Fruit fly (Drosophila melanogaster) whole organism, embryonic: ENCODE data around the gene PAPLA1.
A peak's percentile ranks its signal among the peaks of the same experiment; 100 is the strongest.

Experiments used
- Abd-B ChIP-seq: fragments of 200-800 bp; sonication (Bioruptor generic); optimal IDR thresholded peaks from 2 replicates; lab custom pipeline; 2018; ENCODE audit warnings: missing biosample characterization, mild to moderate bottlenecking, missing genetic modification characterization, moderate library complexity
- CG10274 ChIP-seq: fragments of 200-800 bp; sonication (Bioruptor generic); optimal IDR thresholded peaks from 3 replicates; lab custom pipeline; 2017; ENCODE audit warnings: missing biosample characterization, mild to moderate bottlenecking, missing genetic modification characterization
- CG10366 ChIP-seq: fragments of 200-800 bp; sonication (Bioruptor generic); IDR thresholded peaks from 2 replicates; pipeline ENCODE4 v1.3.6; 2022; ENCODE audit warnings: missing biosample characterization, missing genetic modification characterization
- CG10462 ChIP-seq: fragments of 200-800 bp; sonication (Bioruptor generic); optimal IDR thresholded peaks from 2 replicates; lab custom pipeline; 2016; ENCODE audit warnings: missing biosample characterization, missing genetic modification characterization
- CG10543 ChIP-seq: fragments of 200-800 bp; sonication (Bioruptor generic); optimal IDR thresholded peaks from 3 replicates; lab custom pipeline; 2017; ENCODE audit warnings: missing biosample characterization, mild to moderate bottlenecking, missing genetic modification characterization, moderate library complexity
- CG10565 ChIP-seq: fragments of 200-800 bp; sonication (Bioruptor generic); optimal IDR thresholded peaks from 3 replicates; lab custom pipeline; 2016; ENCODE audit warnings: missing biosample characterization, mild to moderate bottlenecking, missing genetic modification characterization
- CG11247 ChIP-seq: fragments of 200-800 bp; sonication (Bioruptor generic); IDR thresholded peaks from 2 replicates; pipeline ENCODE4 v1.3.6; 2022; ENCODE audit warnings: missing biosample characterization, missing genetic modification characterization
- CG11456 ChIP-seq: fragments of 200-800 bp; sonication (Bioruptor generic); IDR thresholded peaks from 3 replicates; pipeline ENCODE4 v1.3.6; 2022; ENCODE audit warnings: missing biosample characterization, missing genetic modification characterization
- CG12155 ChIP-seq: fragments of 200-800 bp; sonication (Bioruptor generic); optimal IDR thresholded peaks from 3 replicates; lab custom pipeline; 2016; ENCODE audit warnings: missing biosample characterization, missing genetic modification characterization
- CG12769 ChIP-seq: fragments of 200-800 bp; sonication (Bioruptor generic); optimal IDR thresholded peaks from 2 replicates; lab custom pipeline; 2019; ENCODE audit warnings: missing biosample characterization, mild to moderate bottlenecking, missing genetic modification characterization, moderate library complexity
- CG13424 ChIP-seq: fragments of 200-800 bp; sonication (Bioruptor generic); optimal IDR thresholded peaks from 2 replicates; lab custom pipeline; 2019; ENCODE audit warnings: missing biosample characterization, mild to moderate bottlenecking, missing genetic modification characterization, moderate library complexity
- CG14050 ChIP-seq: fragments of 200-800 bp; sonication (Bioruptor generic); IDR thresholded peaks from 3 replicates; pipeline ENCODE4 v1.3.6; 2022; ENCODE audit warnings: missing biosample characterization, missing genetic modification characterization
- CG17359 ChIP-seq: fragments of 200-800 bp; sonication (Bioruptor generic); optimal IDR thresholded peaks from 3 replicates; lab custom pipeline; 2018; ENCODE audit warnings: missing biosample characterization, mild to moderate bottlenecking, missing genetic modification characterization, moderate library complexity
- CG1832 ChIP-seq: fragments of 200-800 bp; sonication (Bioruptor generic); optimal IDR thresholded peaks from 2 replicates; lab custom pipeline; 2017; ENCODE audit warnings: missing biosample characterization, mild to moderate bottlenecking, missing genetic modification characterization, inconsistent platforms
- CG2116 ChIP-seq: fragments of 200-800 bp; sonication (Bioruptor generic); optimal IDR thresholded peaks from 3 replicates; lab custom pipeline; 2018; ENCODE audit warnings: missing biosample characterization, mild to moderate bottlenecking, missing genetic modification characterization
- CG31441 ChIP-seq: fragments of 200-800 bp; sonication (Bioruptor generic); IDR thresholded peaks from 2 replicates; pipeline ENCODE4 v1.3.6; 2022; ENCODE audit warnings: missing biosample characterization, missing genetic modification characterization
- CG3163 ChIP-seq: fragments of 200-800 bp; sonication (Bioruptor generic); optimal IDR thresholded peaks from 3 replicates; lab custom pipeline; 2016; ENCODE audit warnings: missing biosample characterization, missing genetic modification characterization
- CG4360 ChIP-seq: fragments of 200-800 bp; sonication (Bioruptor generic); IDR thresholded peaks from 2 replicates; pipeline ENCODE4 v1.3.6; 2022; ENCODE audit warnings: missing biosample characterization, missing genetic modification characterization
- CG43689 ChIP-seq: fragments of 200-800 bp; sonication (Bioruptor generic); IDR thresholded peaks from 2 replicates; pipeline ENCODE4 v1.3.6; 2022; ENCODE audit warnings: missing biosample characterization, missing genetic modification characterization
- CG6683 ChIP-seq: fragments of 200-800 bp; sonication (Bioruptor generic); optimal IDR thresholded peaks from 2 replicates; lab custom pipeline; 2017; ENCODE audit warnings: missing biosample characterization, mild to moderate bottlenecking, missing genetic modification characterization, missing genetic modification reagents
- CG6854 ChIP-seq: fragments of 200-800 bp; sonication (Bioruptor generic); optimal IDR thresholded peaks from 3 replicates; lab custom pipeline; 2017; ENCODE audit warnings: missing biosample characterization, mild to moderate bottlenecking, missing genetic modification characterization
- CG7372 ChIP-seq: fragments of 200-800 bp; sonication (Bioruptor generic); IDR thresholded peaks from 2 replicates; pipeline ENCODE4 v1.3.6; 2022; ENCODE audit warnings: missing biosample characterization, missing genetic modification characterization
- CG7786 ChIP-seq: fragments of 200-800 bp; sonication (Bioruptor generic); optimal IDR thresholded peaks from 2 replicates; lab custom pipeline; 2016; ENCODE audit warnings: missing biosample characterization, missing genetic modification characterization
- Dll ChIP-seq: fragments of 200-800 bp; sonication (Bioruptor generic); IDR thresholded peaks from 4 replicates; pipeline ENCODE4 v1.3.6; 2022; ENCODE audit warnings: missing biosample characterization, missing genetic modification characterization; ENCODE audit not compliant: partially characterized antibody
- Drgx ChIP-seq: fragments of 200-800 bp; sonication (Bioruptor generic); IDR thresholded peaks from 2 replicates; pipeline ENCODE4 v1.3.6; 2022; ENCODE audit warnings: missing biosample characterization, missing genetic modification characterization
- Ets65A ChIP-seq: fragments of 200-800 bp; sonication (Bioruptor generic); peaks from one replicate; lab custom pipeline; 2016; ENCODE audit warnings: missing biosample characterization, missing genetic modification characterization
- Fer3 ChIP-seq: fragments of 200-800 bp; sonication (Bioruptor generic); optimal IDR thresholded peaks from 2 replicates; lab custom pipeline; 2018; ENCODE audit warnings: missing biosample characterization, mild to moderate bottlenecking, missing genetic modification characterization, moderate library complexity
- HLH54F ChIP-seq: fragments of 200-800 bp; sonication (Bioruptor generic); optimal IDR thresholded peaks from 3 replicates; lab custom pipeline; 2016; ENCODE audit warnings: missing biosample characterization, missing genetic modification characterization
- HmgZ ChIP-seq: fragments of 200-800 bp; sonication (Bioruptor generic); optimal IDR thresholded peaks from 2 replicates; lab custom pipeline; 2018; ENCODE audit warnings: missing biosample characterization, mild to moderate bottlenecking, missing genetic modification characterization
- Nf-YB ChIP-seq: fragments of 200-800 bp; sonication (Bioruptor generic); optimal IDR thresholded peaks from 3 replicates; lab custom pipeline; 2019; ENCODE audit warnings: missing biosample characterization, mild to moderate bottlenecking, missing genetic modification characterization, moderate library complexity
- Taf1 ChIP-seq: fragments of 200-800 bp; sonication (Bioruptor generic); IDR thresholded peaks from 2 replicates; pipeline ENCODE4 v1.3.6; 2022; ENCODE audit warnings: missing biosample characterization, missing genetic modification characterization
- Trl ChIP-seq, 3 experiments: fragments of >200 bp in 2 of 3; fragments of 200-800 bp in 1 of 3; sonication (Bioruptor generic) in 1 of 3; optimal IDR thresholded peaks; 2 replicates in 1 of 3; 3 replicates in 2 of 3; lab custom pipeline; 2016 to 2017; ENCODE audit warnings: missing biosample characterization in 1 of 3, missing genetic modification characterization in 1 of 3
- ap ChIP-seq: fragments of 200-800 bp; sonication (Bioruptor generic); IDR thresholded peaks from 2 replicates; pipeline ENCODE4 v1.3.6; 2022; ENCODE audit warnings: missing biosample characterization, missing genetic modification characterization
- bab2 ChIP-seq: fragments of 200-800 bp; sonication (Bioruptor generic); optimal IDR thresholded peaks from 2 replicates; lab custom pipeline; 2016; ENCODE audit warnings: missing biosample characterization, missing genetic modification characterization
- bbx ChIP-seq: fragments of 200-800 bp; sonication (Bioruptor generic); IDR thresholded peaks from 2 replicates; pipeline ENCODE4 v1.3.6; 2022; ENCODE audit warnings: missing biosample characterization, missing genetic modification characterization; ENCODE audit not compliant: partially characterized antibody
- crc ChIP-seq: fragments of 200-800 bp; sonication (Bioruptor generic); optimal IDR thresholded peaks from 2 replicates; lab custom pipeline; 2016; ENCODE audit warnings: missing biosample characterization, missing genetic modification characterization
- ftz-f1 ChIP-seq: fragments of 200-800 bp; sonication (Bioruptor generic); optimal IDR thresholded peaks from 2 replicates; lab custom pipeline; 2016; ENCODE audit warnings: missing biosample characterization, missing genetic modification characterization
- hkb ChIP-seq, 2 experiments: fragments of 200-800 bp in 1 of 2; fragments of >200 bp in 1 of 2; sonication (Bioruptor generic) in 1 of 2; IDR thresholded peaks in 1 of 2; optimal IDR thresholded peaks in 1 of 2; 2 replicates each; pipeline versions ENCODE4 v1.3.6 to Lab custom; 2017 to 2022; ENCODE audit warnings: missing biosample characterization in 1 of 2, missing genetic modification characterization in 1 of 2
- maf-S ChIP-seq: fragments of 200-800 bp; sonication (Bioruptor generic); optimal IDR thresholded peaks from 2 replicates; lab custom pipeline; 2016; ENCODE audit warnings: missing biosample characterization, missing genetic modification characterization
- nerfin-1 ChIP-seq: fragments of 200-800 bp; sonication (Bioruptor generic); optimal IDR thresholded peaks from 3 replicates; lab custom pipeline; 2019; ENCODE audit warnings: missing biosample characterization, mild to moderate bottlenecking, missing genetic modification characterization, moderate library complexity
- pb ChIP-seq: fragments of 200-800 bp; sonication (Bioruptor generic); optimal IDR thresholded peaks from 3 replicates; lab custom pipeline; 2016; ENCODE audit warnings: missing biosample characterization, missing genetic modification characterization
- phol ChIP-seq: fragments of 200-800 bp; sonication (Bioruptor generic); optimal IDR thresholded peaks from 3 replicates; lab custom pipeline; 2018; ENCODE audit warnings: missing biosample characterization, mild to moderate bottlenecking, missing genetic modification characterization, moderate library complexity
- ro ChIP-seq: fragments of 200-800 bp; sonication (Bioruptor generic); IDR thresholded peaks from 2 replicates; pipeline ENCODE4 v1.3.6; 2022; ENCODE audit warnings: missing biosample characterization, missing genetic modification characterization
- schlank ChIP-seq: fragments of 200-800 bp; sonication (Bioruptor generic); optimal IDR thresholded peaks from 2 replicates; lab custom pipeline; 2018; ENCODE audit warnings: missing biosample characterization, mild to moderate bottlenecking, missing genetic modification characterization
- tup ChIP-seq: fragments of 200-800 bp; sonication (Bioruptor generic); optimal IDR thresholded peaks from 2 replicates; lab custom pipeline; 2016; ENCODE audit warnings: missing biosample characterization, mild to moderate bottlenecking, missing genetic modification characterization, moderate library complexity
- unc-4 ChIP-seq: fragments of 200-800 bp; sonication (Bioruptor generic); IDR thresholded peaks from 2 replicates; pipeline ENCODE4 v1.3.6; 2022; ENCODE audit warnings: missing biosample characterization, missing genetic modification characterization; ENCODE audit not compliant: partially characterized antibody
- vnd ChIP-seq: fragments of 200-800 bp; sonication (Bioruptor generic); IDR thresholded peaks from 3 replicates; pipeline ENCODE4 v1.3.6; 2022; ENCODE audit warnings: missing biosample characterization, missing genetic modification characterization; ENCODE audit not compliant: partially characterized antibody
- wdn ChIP-seq: fragments of 200-800 bp; sonication (Bioruptor generic); IDR thresholded peaks from 2 replicates; pipeline ENCODE4 v1.3.6; 2022; ENCODE audit warnings: missing biosample characterization, missing genetic modification characterization
- z ChIP-seq: fragments of 200-800 bp; sonication (Bioruptor generic); IDR thresholded peaks from 3 replicates; pipeline ENCODE4 v1.3.6; 2022; ENCODE audit warnings: missing biosample characterization, missing genetic modification characterization
- zfh2 ChIP-seq: fragments of 200-800 bp; sonication (Bioruptor generic); optimal IDR thresholded peaks from 2 replicates; lab custom pipeline; 2016; ENCODE audit warnings: missing biosample characterization, missing genetic modification characterization

The PAPLA1 gene

DNA sequence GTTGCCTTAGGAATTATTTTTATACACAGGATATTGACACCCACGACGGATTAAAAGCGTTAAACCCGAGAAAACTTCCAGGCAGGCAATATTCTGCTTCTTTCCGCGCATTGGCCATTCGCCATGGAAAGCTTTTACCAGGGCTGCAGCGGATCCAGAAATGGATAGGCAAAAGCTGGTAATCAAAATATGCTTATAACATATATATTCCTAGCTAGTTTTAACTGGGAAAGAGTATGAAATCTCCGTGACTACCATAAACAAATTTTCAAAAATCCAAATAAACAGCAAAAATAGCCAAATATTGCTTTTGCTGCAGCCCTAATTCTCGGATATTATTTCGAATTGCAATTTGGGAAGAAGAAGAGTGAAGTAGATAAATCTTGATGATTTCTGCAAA, at the start of gene PAPLA1, which contains the start of gene Rbsn-5:
PAPLA1 (minus strand) TSS at position 141 of the 400 bp plus-strand sequence.
Rbsn-5 (plus strand) TSS at position 335 of the 400 bp plus-strand sequence.
- TF ChIP-seq CG7786 (GFP tag; lab: Kevin White, UChicago) (peak; percentile 93), vnd (GFP tag; lab: Robert Waterston, UW) (no peak), CG4360 (GFP tag; lab: Robert Waterston, UW) (peak; percentile 52; the same call in 1 of the 2 replicates), CG10565 (GFP tag; lab: Kevin White, UChicago) (peak; percentile 74), unc-4 (GFP tag; lab: Robert Waterston, UW) (no peak), bab2 (GFP tag; lab: Kevin White, UChicago) (peak; percentile 97), CG10366 (peak; percentile 90), pb (GFP tag; lab: Kevin White, UChicago) (peak; percentile 93), Taf1 (peak; percentile 78), Trl (optimal IDR thresholded peaks at IDR 0.05; lab: Kevin White, UChicago) (no peak), Trl (GFP tag; optimal IDR thresholded peaks at IDR 0.05; lab: Kevin White, UChicago) (peak; percentile 97), CG11456 (peak; percentile 92), CG2116 (GFP tag; lab: Kevin White, UChicago) (peak; percentile 68), Fer3 (tag; lab: Kevin White, UChicago) (peak; percentile 95), CG14050 (GFP tag; lab: Robert Waterston, UW) (peak; percentile 84), tup (GFP tag; lab: Kevin White, UChicago) (peak; percentile 86), ap (GFP tag; lab: Robert Waterston, UW) (peak; percentile 80), Dll (GFP tag; lab: Robert Waterston, UW) (peak; percentile 51; the same call in 3 of the 4 replicates), CG31441 (GFP tag; lab: Robert Waterston, UW) (peak; percentile 92), ftz-f1 (GFP tag; lab: Kevin White, UChicago) (peak; percentile 48), bbx (GFP tag; lab: Robert Waterston, UW) (no peak), CG13424 (tag; lab: Kevin White, UChicago) (peak; percentile 96), crc (peak; percentile 92), CG12155 (GFP tag; lab: Kevin White, UChicago) (peak; percentile 92), hkb (optimal IDR thresholded peaks at IDR 0.05; lab: Kevin White, UChicago) (no peak), hkb (GFP tag; IDR thresholded peaks at IDR 0.05; lab: Robert Waterston, UW) (peak; percentile 90), ro (GFP tag; lab: Robert Waterston, UW) (peak; percentile 71), CG43689 (GFP tag; lab: Robert Waterston, UW) (no peak; the same call in none of the 2 replicates), Drgx (peak; percentile 79), phol (tag; lab: Kevin White, UChicago) (peak; percentile 95), CG17359 (tag; lab: Kevin White, UChicago) (peak; percentile 92), CG11247 (GFP tag; lab: Robert Waterston, UW) (peak; percentile 89), schlank (peak; percentile 87), CG10462 (GFP tag; lab: Kevin White, UChicago) (peak; percentile 88), CG1832 (GFP tag; lab: Kevin White, UChicago) (no peak), nerfin-1 (tag; lab: Kevin White, UChicago) (peak; percentile 90), CG6854 (GFP tag; lab: Kevin White, UChicago) (peak; percentile 77), Abd-B (GFP tag; lab: Kevin White, UChicago) (peak; percentile 96), HLH54F (GFP tag; lab: Kevin White, UChicago) (peak; percentile 96), wdn (GFP tag; lab: Robert Waterston, UW) (peak; percentile 82), Nf-YB (GFP tag; lab: Kevin White, UChicago) (peak; percentile 74), zfh2 (peak; percentile 97), CG10543 (peak; percentile 94), CG7372 (GFP tag; lab: Robert Waterston, UW) (peak; percentile 91), CG10274 (GFP tag; lab: Kevin White, UChicago) (peak; percentile 75), maf-S (peak; percentile 95), z (GFP tag; lab: Robert Waterston, UW) (peak; percentile 50; the same call in 1 of the 3 replicates), CG12769 (tag; lab: Kevin White, UChicago) (peak; percentile 96), CG3163 (GFP tag; lab: Kevin White, UChicago) (peak; percentile 81), HmgZ (tag; lab: Kevin White, UChicago) (peak; percentile 97), CG6683 (GFP tag; lab: Kevin White, UChicago) (peak; percentile 73), Ets65A (GFP tag; lab: Kevin White, UChicago) (peak; percentile 100)
